Fruit fly (Drosophila melanogaster): ENCODE data around the gene CG42857.

CG42857 gene

DNA sequence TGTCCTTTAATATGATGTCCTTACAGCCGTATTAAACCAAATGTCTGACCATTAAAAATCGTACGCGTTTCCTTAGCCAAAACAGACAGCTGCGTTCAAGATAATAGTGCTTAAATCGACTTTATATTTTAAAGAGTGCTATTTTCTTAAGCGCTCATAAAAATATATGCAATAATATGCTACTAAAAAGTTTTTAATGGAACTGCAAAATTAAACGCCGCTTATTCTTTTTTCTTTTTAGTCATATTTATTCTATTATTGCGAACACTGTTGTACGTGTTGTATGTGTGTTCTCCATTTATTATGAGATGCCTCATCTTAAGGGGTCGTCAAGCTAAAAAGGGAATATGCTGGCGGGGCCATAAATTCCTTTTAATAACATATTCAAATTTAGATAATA is 39.6 kb upstream of the CG42857 start (continued):
- TF ChIP-seq Lim3 (GFP tag; IDR thresholded peaks at IDR 0.05): no peak

DNA sequence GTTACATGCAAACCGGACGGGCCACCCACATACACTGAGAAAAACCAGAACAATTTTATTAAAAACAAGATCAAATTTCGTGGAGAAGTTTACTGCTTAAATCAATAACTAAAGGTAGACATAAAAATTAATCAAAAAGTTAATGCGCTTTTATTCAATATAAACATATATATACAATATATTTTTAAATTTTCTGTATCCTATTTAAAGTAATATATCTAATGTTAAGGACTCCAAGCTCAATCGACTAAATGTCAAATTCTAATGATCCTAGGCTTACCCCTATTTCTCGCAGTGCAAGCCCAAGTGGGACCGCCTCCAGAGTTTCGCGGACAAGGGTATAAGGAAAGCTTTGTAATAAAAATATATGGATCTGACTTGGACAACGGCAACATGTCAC is 36.8 kb upstream of the CG42857 start:
- no peak for TF ChIP-seq CG15479 (GFP tag; optimal IDR thresholded peaks at IDR 0.05)
- TF ChIP-seq CG3407 (GFP tag; optimal IDR thresholded peaks at IDR 0.05): no peak
- TF ChIP-seq dysf (GFP tag; IDR thresholded peaks at IDR 0.05): peak; percentile 49; the same call in 2 of the 3 replicates
- TF ChIP-seq CG32772 (GFP tag; IDR thresholded peaks at IDR 0.05): no peak
- TF ChIP-seq zfh2 (GFP tag; optimal IDR thresholded peaks at IDR 0.05): no peak
- TF ChIP-seq CG10654 (GFP tag; optimal IDR thresholded peaks at IDR 0.05): no peak
- TF ChIP-seq Mad (GFP tag; optimal IDR thresholded peaks at IDR 0.05): no peak
- no peak for TF ChIP-seq Doc3 (GFP tag; IDR thresholded peaks at IDR 0.05; ENCODE audit: partially characterized antibody)
- no peak for TF ChIP-seq Taf1 (GFP tag; IDR thresholded peaks at IDR 0.05)
- peak in 1 of 2 experiments; percentile 53 for TF ChIP-seq Hr51 (GFP tag; optimal IDR thresholded peaks at IDR 0.05)
- TF ChIP-seq pzg (GFP tag; optimal IDR thresholded peaks at IDR 0.05): no peak
- no peak for TF ChIP-seq Optix (GFP tag; IDR thresholded peaks at IDR 0.05)
- no peak for TF ChIP-seq CG18764 (GFP tag; optimal IDR thresholded peaks at IDR 0.05)
- peak; percentile 12 for TF ChIP-seq cwo (GFP tag; optimal IDR thresholded peaks at IDR 0.05)
- TF ChIP-seq CG12236 (GFP tag; optimal IDR thresholded peaks at IDR 0.05): no peak
- TF ChIP-seq emc (GFP tag; optimal IDR thresholded peaks at IDR 0.05): no peak
- no peak for TF ChIP-seq CG7745 (tag; optimal IDR thresholded peaks at IDR 0.05)
- TF ChIP-seq CG30403 (GFP tag; optimal IDR thresholded peaks at IDR 0.05): peak; percentile 22
- no peak for TF ChIP-seq mirr (GFP tag; optimal IDR thresholded peaks at IDR 0.05)
- no peak for TF ChIP-seq Rx (GFP tag; IDR thresholded peaks at IDR 0.05)
- TF ChIP-seq CG18599 (GFP tag; optimal IDR thresholded peaks at IDR 0.05): peak; percentile 64
- no peak for TF ChIP-seq Lim3 (GFP tag; IDR thresholded peaks at IDR 0.05)
- no peak for TF ChIP-seq gt (GFP tag; IDR thresholded peaks at IDR 0.05)
- TF ChIP-seq CG42726 (GFP tag; IDR thresholded peaks at IDR 0.05; ENCODE audit: partially characterized antibody): no peak
- no peak for TF ChIP-seq ro (GFP tag; IDR thresholded peaks at IDR 0.05)
- TF ChIP-seq CG4617 (GFP tag; optimal IDR thresholded peaks at IDR 0.05; ENCODE audit: borderline replicate concordance): no peak
- TF ChIP-seq gro (GFP tag; optimal IDR thresholded peaks at IDR 0.05): no peak
- TF ChIP-seq CG4730 (GFP tag; IDR thresholded peaks at IDR 0.05): no peak
- TF ChIP-seq CG6272 (GFP tag; IDR thresholded peaks at IDR 0.05): no peak
- no peak for TF ChIP-seq Hand (GFP tag; optimal IDR thresholded peaks at IDR 0.05)
- no peak for TF ChIP-seq Fer2 (tag; optimal IDR thresholded peaks at IDR 0.05)
- TF ChIP-seq CG8944 (GFP tag; optimal IDR thresholded peaks at IDR 0.05): no peak
- no peak for TF ChIP-seq Sry-β (GFP tag; optimal IDR thresholded peaks at IDR 0.05)
- no peak for TF ChIP-seq CG6683 (GFP tag; optimal IDR thresholded peaks at IDR 0.05)
- TF ChIP-seq CG4820 (GFP tag; optimal IDR thresholded peaks at IDR 0.05): no peak
- TF ChIP-seq Drgx (GFP tag; IDR thresholded peaks at IDR 0.05): no peak
- no peak for TF ChIP-seq CG30020 (tag; optimal IDR thresholded peaks at IDR 0.05)
- peak; percentile 64 for TF ChIP-seq gem (tag; optimal IDR thresholded peaks at IDR 0.05)
- TF ChIP-seq H2.0 (GFP tag; IDR thresholded peaks at IDR 0.05): no peak
- TF ChIP-seq Aef1 (GFP tag; IDR thresholded peaks at IDR 0.05): no peak
- peak; percentile 6 for TF ChIP-seq CG8924 (tag; optimal IDR thresholded peaks at IDR 0.05)
- TF ChIP-seq Hmr (GFP tag; optimal IDR thresholded peaks at IDR 0.05): peak; percentile 36
- TF ChIP-seq YL-1 (GFP tag; optimal IDR thresholded peaks at IDR 0.05): no peak
- TF ChIP-seq Ets97D (GFP tag; optimal IDR thresholded peaks at IDR 0.05): no peak
- TF ChIP-seq CG31224 (GFP tag; IDR thresholded peaks at IDR 0.05): no peak
- no peak for TF ChIP-seq NFAT (GFP tag; IDR thresholded peaks at IDR 0.05)
- no peak for TF ChIP-seq ci (GFP tag; IDR thresholded peaks at IDR 0.05)
- 0 out of 3 replicates have a peak, but pooled peaks have one; percentile 13 for TF ChIP-seq B-H1 (GFP tag; IDR thresholded peaks at IDR 0.05)
- TF ChIP-seq CG6654 (GFP tag; optimal IDR thresholded peaks at IDR 0.05): no peak
- TF ChIP-seq CG33557 (GFP tag; optimal IDR thresholded peaks at IDR 0.05): no peak

Measured in whole organism, embryonic.